Worm (Caenorhabditis elegans): ENCODE data around the gene srg-46.

- no peak for TF ChIP-seq unc-130 (GFP tag; optimal IDR thresholded peaks at IDR 0.05)
- no peak for TF ChIP-seq F52B5.7 (tag; optimal IDR thresholded peaks at IDR 0.05)
- no peak for TF ChIP-seq tlf-1 (GFP tag; optimal IDR thresholded peaks at IDR 0.05)
- TF ChIP-seq lin-35 (GFP tag; optimal IDR thresholded peaks at IDR 0.05) = no peak
- TF ChIP-seq hlh-26 (GFP tag; conservative IDR thresholded peaks at IDR 0.05) = no peak
- TF ChIP-seq bed-2 (GFP tag; IDR thresholded peaks at IDR 0.05) = no peak
- TF ChIP-seq unc-62 (GFP tag; optimal IDR thresholded peaks at IDR 0.05) = no peak
- no peak for TF ChIP-seq ztf-25 (GFP tag; IDR thresholded peaks at IDR 0.05)
- no peak for TF ChIP-seq cebp-1 (GFP tag; IDR thresholded peaks at IDR 0.05)
- no peak for TF ChIP-seq cebp-1 (tag; optimal IDR thresholded peaks at IDR 0.05)
- TF ChIP-seq F33H1.4 (GFP tag; IDR thresholded peaks at IDR 0.05) = no peak
- no peak for TF ChIP-seq lir-1 (GFP tag; conservative IDR thresholded peaks at IDR 0.05)
- TF ChIP-seq F39B2.1 (GFP tag; IDR thresholded peaks at IDR 0.05) = no peak
Observed at ce11 chrV:13363415-13363814, at the start of gene srg-46.
